Worm (Caenorhabditis elegans) whole organism, late embryonic: ENCODE data around the gene gst-11.
A peak's percentile ranks its signal among the peaks of the same experiment; 100 is the strongest.

Source experiments
- C08G9.2 ChIP-seq: sonication (generic microtip); optimal IDR thresholded peaks from 2 replicates; lab custom pipeline; 2016; ENCODE audit warnings: mild to moderate bottlenecking, missing genetic modification characterization, moderate library complexity, missing compliant biosample characterization
- Y22D7AL.16 ChIP-seq: sonication (generic microtip); optimal IDR thresholded peaks from 2 replicates; lab custom pipeline; 2016; ENCODE audit warnings: missing genetic modification characterization, missing compliant biosample characterization
- ama-1 ChIP-seq: fragments of 150-350 bp; optimal IDR thresholded peaks from 2 replicates; lab custom pipeline; 2014
- ceh-19 ChIP-seq: fragments of 200-800 bp; sonication (Bioruptor generic); optimal IDR thresholded peaks from 2 replicates; lab custom pipeline; 2018; ENCODE audit warnings: mild to moderate bottlenecking, missing genetic modification characterization, missing compliant biosample characterization
- ceh-22 ChIP-seq: sonication (generic microtip); optimal IDR thresholded peaks from 2 replicates; lab custom pipeline; 2017; ENCODE audit warnings: missing biosample characterization, missing genetic modification characterization
- ceh-30 ChIP-seq: fragments of 150-350 bp; optimal IDR thresholded peaks from 2 replicates; lab custom pipeline; 2014; ENCODE audit warnings: missing biosample characterization, missing genetic modification characterization
- ceh-45 ChIP-seq: fragments of 200-800 bp; sonication (Bioruptor generic); IDR thresholded peaks from 2 replicates; pipeline ENCODE4 v1.3.6; 2022; ENCODE audit warnings: missing genetic modification reagents, missing genetic modification characterization, missing compliant biosample characterization
- ceh-6 ChIP-seq: fragments of 200-800 bp; sonication (Bioruptor generic); optimal IDR thresholded peaks from 2 replicates; lab custom pipeline; 2018; ENCODE audit warnings: mild to moderate bottlenecking, missing genetic modification characterization, missing compliant biosample characterization
- ceh-9 ChIP-seq: sonication (generic microtip); optimal IDR thresholded peaks from 2 replicates; lab custom pipeline; 2016; ENCODE audit warnings: mild to moderate bottlenecking, missing genetic modification characterization, inconsistent platforms, missing compliant biosample characterization
- che-1 ChIP-seq: sonication (generic microtip); optimal IDR thresholded peaks from 2 replicates; lab custom pipeline; 2016; ENCODE audit warnings: mild to moderate bottlenecking, missing genetic modification characterization, missing compliant biosample characterization
- dmd-4 ChIP-seq: sonication (generic microtip); optimal IDR thresholded peaks from 2 replicates; lab custom pipeline; 2016; ENCODE audit warnings: borderline replicate concordance, missing genetic modification characterization, missing compliant biosample characterization
- dve-1 ChIP-seq: sonication (generic microtip); optimal IDR thresholded peaks from 2 replicates; lab custom pipeline; 2017; ENCODE audit warnings: antibody characterized with exemption, mild to moderate bottlenecking, missing genetic modification characterization, missing compliant biosample characterization
- elt-4 ChIP-seq: sonication (generic microtip); optimal IDR thresholded peaks from 2 replicates; lab custom pipeline; 2016; ENCODE audit warnings: missing genetic modification characterization, missing compliant biosample characterization
- eyg-1 ChIP-seq: sonication (generic microtip); optimal IDR thresholded peaks from 2 replicates; lab custom pipeline; 2016; ENCODE audit warnings: missing genotype, missing genetic modification characterization, missing compliant biosample characterization
- gmeb-2 ChIP-seq: sonication (generic microtip); optimal IDR thresholded peaks from 2 replicates; lab custom pipeline; 2016; ENCODE audit warnings: missing genetic modification characterization, inconsistent platforms, missing compliant biosample characterization
- hlh-15 ChIP-seq: sonication (generic microtip); optimal IDR thresholded peaks from 2 replicates; lab custom pipeline; 2016; ENCODE audit warnings: missing genetic modification characterization, missing compliant biosample characterization
- mec-3 ChIP-seq: sonication (generic microtip); optimal IDR thresholded peaks from 2 replicates; lab custom pipeline; 2016; ENCODE audit warnings: borderline replicate concordance, missing genetic modification characterization, missing compliant biosample characterization
- nhr-11 ChIP-seq: fragments of 150-350 bp; optimal IDR thresholded peaks from 2 replicates; lab custom pipeline; 2014; ENCODE audit warnings: missing biosample characterization, missing genetic modification characterization
- nhr-232 ChIP-seq: sonication (generic microtip); optimal IDR thresholded peaks from 2 replicates; lab custom pipeline; 2016; ENCODE audit warnings: missing genetic modification characterization, missing compliant biosample characterization
- pag-3 ChIP-seq: sonication (generic microtip); optimal IDR thresholded peaks from 2 replicates; lab custom pipeline; 2016; ENCODE audit warnings: missing compliant biosample characterization, missing genetic modification characterization, borderline replicate concordance
- pha-2 ChIP-seq: sonication (generic microtip); optimal IDR thresholded peaks from 2 replicates; lab custom pipeline; 2017; ENCODE audit warnings: mild to moderate bottlenecking, missing genetic modification characterization, missing compliant biosample characterization
- pha-4 ChIP-seq: fragments of 150-350 bp; optimal IDR thresholded peaks from 2 replicates; lab custom pipeline; 2018; ENCODE audit warnings: missing biosample characterization, missing genetic modification reagents, missing genetic modification characterization
- ref-2 ChIP-seq: sonication (generic microtip); optimal IDR thresholded peaks from 2 replicates; lab custom pipeline; 2016; ENCODE audit warnings: missing genetic modification characterization, missing compliant biosample characterization
- rnt-1 ChIP-seq: sonication (generic microtip); optimal IDR thresholded peaks from 2 replicates; lab custom pipeline; 2016; ENCODE audit warnings: missing genetic modification characterization, missing compliant biosample characterization
- sdc-2 ChIP-seq: sonication (generic microtip); optimal IDR thresholded peaks from 2 replicates; lab custom pipeline; 2016; ENCODE audit warnings: missing genotype, missing genetic modification characterization, missing compliant biosample characterization
- sox-2 ChIP-seq: fragments of 200-800 bp; sonication (Bioruptor generic); IDR thresholded peaks from 2 replicates; pipeline ENCODE4 v1.3.6; 2022; ENCODE audit warnings: missing genetic modification reagents, missing genetic modification characterization, missing compliant biosample characterization
- syd-9 ChIP-seq: sonication (generic microtip); optimal IDR thresholded peaks from 2 replicates; lab custom pipeline; 2016; ENCODE audit warnings: mild to moderate bottlenecking, missing genetic modification characterization, moderate library complexity, missing compliant biosample characterization
- ttx-3 ChIP-seq: sonication (generic microtip); optimal IDR thresholded peaks from 2 replicates; lab custom pipeline; 2016; ENCODE audit warnings: missing genetic modification reagents, missing genetic modification characterization, missing compliant biosample characterization
- unc-3 ChIP-seq, 2 experiments: fragments of 200-800 bp in 1 of 2; sonication (Bioruptor generic) in 1 of 2; sonication (generic microtip) in 1 of 2; conservative IDR thresholded peaks in 1 of 2; optimal IDR thresholded peaks in 1 of 2; 2 replicates each; pipeline versions ENCODE4 v1.3.6 to Lab custom; 2016 to 2022; ENCODE audit warnings: missing compliant biosample characterization in 2 of 2, missing genetic modification characterization in 2 of 2, missing genetic modification reagents in 1 of 2
- unc-42 ChIP-seq: sonication (generic microtip); optimal IDR thresholded peaks from 2 replicates; lab custom pipeline; 2016; ENCODE audit warnings: missing genotype, missing genetic modification characterization, missing compliant biosample characterization
- unc-55 ChIP-seq: sonication (generic microtip); optimal IDR thresholded peaks from 2 replicates; lab custom pipeline; 2017; ENCODE audit warnings: missing biosample characterization, missing genetic modification reagents, missing genetic modification characterization
- unc-86 ChIP-seq: sonication (generic microtip); optimal IDR thresholded peaks from 2 replicates; lab custom pipeline; 2016; ENCODE audit warnings: missing genetic modification characterization, missing compliant biosample characterization
- zip-5 ChIP-seq: sonication (generic microtip); optimal IDR thresholded peaks from 2 replicates; lab custom pipeline; 2016; ENCODE audit warnings: missing genetic modification characterization, missing compliant biosample characterization
- ztf-16 ChIP-seq: sonication (generic microtip); optimal IDR thresholded peaks from 2 replicates; lab custom pipeline; 2017; ENCODE audit warnings: missing genetic modification characterization, missing compliant biosample characterization

The gst-11 gene

ce11 chrX:3645924-3646323 lies 12.4 kb upstream of the gst-11 start:
- TF ChIP-seq ama-1 (lab: Kevin White, UChicago) (peak; percentile 9), pag-3 (no peak)

ce11 chrX:3644796-3645195 lies 11.2 kb upstream of the gst-11 start, which contains the start of gene tmem-24:
TSS of gene tmem-24 (minus strand) at chrX:3644896.
- TF ChIP-seq ceh-30 (no peak), nhr-232 (tag; lab: Kevin White, UChicago) (no peak), hlh-15 (tag; lab: Kevin White, UChicago) (no peak), unc-86 (tag; lab: Kevin White, UChicago) (no peak), Y22D7AL.16 (tag; lab: Kevin White, UChicago) (no peak), mec-3 (tag; lab: Kevin White, UChicago) (no peak), nhr-11 (tag; lab: Kevin White, UChicago) (no peak), eyg-1 (tag; lab: Kevin White, UChicago) (no peak), sdc-2 (tag; lab: Kevin White, UChicago) (no peak), elt-4 (tag; lab: Kevin White, UChicago) (no peak), ceh-9 (tag; lab: Kevin White, UChicago) (no peak)
- TF ChIP-seq, all 69 proteins: peak for 0

ce11 chrX:3634782-3635181 lies 1.2 kb upstream of the gst-11 start:
- TF ChIP-seq syd-9 (tag; lab: Kevin White, UChicago) (no peak), unc-42 (tag; lab: Kevin White, UChicago) (peak; percentile 66), dve-1 (tag; lab: Kevin White, UChicago) (no peak)

DNA sequence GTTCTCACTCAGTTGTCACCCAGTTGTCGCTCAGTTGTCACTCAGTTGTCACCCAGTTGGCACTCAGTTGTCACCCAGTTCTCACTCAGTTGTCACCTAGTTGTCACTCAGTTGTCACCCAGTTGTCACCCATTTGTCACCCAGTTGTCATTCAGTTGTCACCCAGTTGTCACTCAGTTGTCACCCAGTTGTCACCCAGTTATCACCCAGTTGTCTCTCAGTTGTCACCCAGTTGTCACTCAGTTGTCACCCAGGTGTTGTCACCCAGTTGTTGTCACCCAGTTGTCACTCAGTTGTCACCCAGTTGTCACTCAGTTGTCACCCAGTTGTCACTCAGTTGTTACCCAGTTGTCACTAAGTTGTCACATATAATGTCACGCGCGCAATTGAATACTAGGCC lies 2.0 kb downstream of the gst-11 start:
- peak; percentile 20 for TF ChIP-seq elt-4 (tag; lab: Kevin White, UChicago)
- peak; percentile 23 for TF ChIP-seq rnt-1
- TF ChIP-seq unc-3 (GFP tag; conservative IDR thresholded peaks at IDR 0.05; lab: Robert Waterston, UW) = no peak
- TF ChIP-seq unc-3 (tag; optimal IDR thresholded peaks at IDR 0.05; lab: Kevin White, UChicago) = no peak

ce11 chrX:3630090-3630489 lies 3.5 kb downstream of the gst-11 start:
- no peak for TF ChIP-seq mec-3 (tag; lab: Kevin White, UChicago)
- TF ChIP-seq pag-3 = no peak
- no peak for TF ChIP-seq unc-55 (GFP tag; lab: Kevin White, UChicago)
- no peak for TF ChIP-seq C08G9.2 (tag; lab: Kevin White, UChicago)
- no peak for TF ChIP-seq ceh-22 (tag; lab: Kevin White, UChicago)
- no peak for TF ChIP-seq zip-5 (tag; lab: Kevin White, UChicago)
- TF ChIP-seq pha-4 (tag; lab: Kevin White, UChicago) = no peak
- no peak for TF ChIP-seq dmd-4 (tag; lab: Kevin White, UChicago)
- TF ChIP-seq ref-2 (tag; lab: Kevin White, UChicago) = no peak
- no peak for TF ChIP-seq gmeb-2
- no peak for TF ChIP-seq sox-2 (GFP tag; lab: Robert Waterston, UW)
- no peak for TF ChIP-seq dve-1 (tag; lab: Kevin White, UChicago)
- TF ChIP-seq unc-42 (tag; lab: Kevin White, UChicago) = no peak

DNA sequence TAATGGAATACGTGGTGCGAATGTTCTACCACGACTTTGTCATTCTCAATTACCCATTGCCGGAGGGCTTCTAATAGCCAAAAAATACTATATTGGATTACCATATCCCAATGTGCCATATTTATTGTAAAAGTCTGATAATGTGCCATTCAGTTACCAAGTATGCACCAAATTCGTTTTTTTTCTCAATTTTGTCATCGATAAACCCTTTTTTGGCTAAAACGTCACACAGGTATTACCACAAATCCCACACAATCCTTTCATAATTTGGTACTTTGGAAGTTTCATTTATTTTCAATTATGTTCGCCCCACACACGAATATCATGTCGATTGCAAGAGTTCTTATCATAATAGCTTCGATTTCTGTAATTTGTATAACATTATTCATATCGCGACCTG lies 5.5 kb downstream of the gst-11 start, which contains the start of gene vep-2:
Gene vep-2 (plus strand): TSS at position 301 of the 400 bp plus-strand sequence.
- no peak for TF ChIP-seq pha-2 (tag; lab: Kevin White, UChicago)
- TF ChIP-seq che-1 = no peak
- TF ChIP-seq mec-3 (tag; lab: Kevin White, UChicago) = no peak
- no peak for TF ChIP-seq ttx-3 (tag; lab: Kevin White, UChicago)
- TF ChIP-seq ceh-19 (GFP tag; lab: Kevin White, UChicago) = no peak
- TF ChIP-seq hlh-15 (tag; lab: Kevin White, UChicago) = no peak
- TF ChIP-seq ztf-16 (tag; lab: Kevin White, UChicago) = no peak
- no peak for TF ChIP-seq dmd-4 (tag; lab: Kevin White, UChicago)
- no peak for TF ChIP-seq ceh-6 (GFP tag; lab: Kevin White, UChicago)
- no peak for TF ChIP-seq ceh-45 (GFP tag; lab: Robert Waterston, UW)
